Fruit fly (Drosophila melanogaster) whole organism, embryonic: ENCODE measurements around the gene Nsun5.

ENCODE experiments used
- Asciz ChIP-seq: fragments of 200-800 bp; sonication (Bioruptor generic); optimal IDR thresholded peaks from 2 replicates; lab custom pipeline; 2017; ENCODE audit warnings: missing biosample characterization, mild to moderate bottlenecking, missing genetic modification characterization, missing genetic modification reagents
- C15 ChIP-seq: fragments of 200-800 bp; sonication (Bioruptor generic); IDR thresholded peaks from 3 replicates; pipeline ENCODE4 v1.3.6; 2022; ENCODE audit warnings: missing biosample characterization, missing genetic modification characterization
- CG10431 ChIP-seq: fragments of 200-800 bp; sonication (Bioruptor generic); optimal IDR thresholded peaks from 3 replicates; lab custom pipeline; 2018; ENCODE audit warnings: missing biosample characterization, mild to moderate bottlenecking, missing genetic modification characterization
- CG11398 ChIP-seq: fragments of 200-800 bp; sonication (Bioruptor generic); optimal IDR thresholded peaks from 2 replicates; lab custom pipeline; 2016; ENCODE audit warnings: missing biosample characterization, missing genetic modification characterization
- CG11504 ChIP-seq: fragments of 200-800 bp; sonication (Bioruptor generic); optimal IDR thresholded peaks from 3 replicates; lab custom pipeline; 2019; ENCODE audit warnings: missing biosample characterization, mild to moderate bottlenecking, missing genetic modification characterization, moderate library complexity
- CG15073 ChIP-seq: fragments of 200-800 bp; sonication (Bioruptor generic); optimal IDR thresholded peaks from 2 replicates; lab custom pipeline; 2016; ENCODE audit warnings: missing biosample characterization, missing genetic modification characterization
- CG15269 ChIP-seq: fragments of 200-800 bp; sonication (Bioruptor generic); optimal IDR thresholded peaks from 2 replicates; lab custom pipeline; 2018; ENCODE audit warnings: missing biosample characterization, mild to moderate bottlenecking, missing genetic modification characterization, moderate library complexity
- CG15601 ChIP-seq: fragments of 200-800 bp; sonication (Bioruptor generic); optimal IDR thresholded peaks from 3 replicates; lab custom pipeline; 2019; ENCODE audit warnings: missing biosample characterization, mild to moderate bottlenecking, missing genetic modification characterization, moderate library complexity
- CG17359 ChIP-seq: fragments of 200-800 bp; sonication (Bioruptor generic); optimal IDR thresholded peaks from 3 replicates; lab custom pipeline; 2018; ENCODE audit warnings: missing biosample characterization, mild to moderate bottlenecking, missing genetic modification characterization, moderate library complexity
- CG17361 ChIP-seq: fragments of 200-800 bp; sonication (Bioruptor generic); IDR thresholded peaks from 3 replicates; pipeline ENCODE4 v1.3.6; 2022; ENCODE audit warnings: missing biosample characterization, missing genetic modification characterization
- CG17385 ChIP-seq: fragments of 200-800 bp; sonication (Bioruptor generic); optimal IDR thresholded peaks from 3 replicates; lab custom pipeline; 2018; ENCODE audit warnings: missing biosample characterization, mild to moderate bottlenecking, missing genetic modification characterization
- CG17612 ChIP-seq: fragments of 200-800 bp; sonication (Bioruptor generic); IDR thresholded peaks from 2 replicates; pipeline ENCODE4 v1.3.6; 2022; ENCODE audit warnings: missing biosample characterization, missing genetic modification characterization
- CG1832 ChIP-seq: fragments of 200-800 bp; sonication (Bioruptor generic); optimal IDR thresholded peaks from 2 replicates; lab custom pipeline; 2017; ENCODE audit warnings: missing biosample characterization, mild to moderate bottlenecking, missing genetic modification characterization, inconsistent platforms
- CG18619 ChIP-seq: fragments of 200-800 bp; sonication (Bioruptor generic); optimal IDR thresholded peaks from 3 replicates; lab custom pipeline; 2017; ENCODE audit warnings: missing biosample characterization, mild to moderate bottlenecking, missing genetic modification characterization
- CG2202 ChIP-seq: fragments of 200-800 bp; sonication (Bioruptor generic); optimal IDR thresholded peaks from 2 replicates; lab custom pipeline; 2018; ENCODE audit warnings: missing biosample characterization, mild to moderate bottlenecking, missing genetic modification characterization
- CG30431 ChIP-seq: fragments of 200-800 bp; sonication (Bioruptor generic); optimal IDR thresholded peaks from 2 replicates; lab custom pipeline; 2017; ENCODE audit warnings: missing biosample characterization, missing genetic modification characterization
- CG3281 ChIP-seq: fragments of 200-800 bp; sonication (Bioruptor generic); optimal IDR thresholded peaks from 3 replicates; lab custom pipeline; 2017; ENCODE audit warnings: missing biosample characterization, mild to moderate bottlenecking, missing genetic modification characterization
- CG34224 ChIP-seq: fragments of 200-800 bp; sonication (Bioruptor generic); IDR thresholded peaks from 3 replicates; pipeline ENCODE4 v1.3.6; 2022; ENCODE audit warnings: missing biosample characterization, missing genetic modification characterization; ENCODE audit not compliant: partially characterized antibody
- CG4282 ChIP-seq: fragments of 200-800 bp; sonication (Bioruptor generic); optimal IDR thresholded peaks from 2 replicates; lab custom pipeline; 2016; ENCODE audit warnings: missing biosample characterization, missing genetic modification characterization
- CG43689 ChIP-seq: fragments of 200-800 bp; sonication (Bioruptor generic); IDR thresholded peaks from 2 replicates; pipeline ENCODE4 v1.3.6; 2022; ENCODE audit warnings: missing biosample characterization, missing genetic modification characterization
- CG4730 ChIP-seq: fragments of 200-800 bp; sonication (Bioruptor generic); IDR thresholded peaks from 2 replicates; pipeline ENCODE4 v1.3.6; 2022; ENCODE audit warnings: missing biosample characterization, missing genetic modification characterization
- CG4854 ChIP-seq: fragments of 200-800 bp; sonication (Bioruptor generic); optimal IDR thresholded peaks from 2 replicates; lab custom pipeline; 2016; ENCODE audit warnings: missing biosample characterization, missing genetic modification characterization, inconsistent platforms
- CG9797 ChIP-seq: fragments of 200-800 bp; sonication (Bioruptor generic); optimal IDR thresholded peaks from 3 replicates; lab custom pipeline; 2018; ENCODE audit warnings: missing biosample characterization, mild to moderate bottlenecking, missing genetic modification characterization
- CrebB ChIP-seq: fragments of 200-800 bp; sonication (Bioruptor generic); optimal IDR thresholded peaks from 3 replicates; lab custom pipeline; 2018; ENCODE audit warnings: missing biosample characterization, mild to moderate bottlenecking, missing genetic modification characterization
- Deaf1 ChIP-seq: fragments of 200-800 bp; optimal IDR thresholded peaks from 3 replicates; lab custom pipeline; 2019; ENCODE audit warnings: missing biosample characterization, mild to moderate bottlenecking, missing genetic modification characterization, moderate library complexity
- Hand ChIP-seq: fragments of 200-800 bp; sonication (Bioruptor generic); optimal IDR thresholded peaks from 2 replicates; lab custom pipeline; 2017; ENCODE audit warnings: mild to moderate bottlenecking, missing biosample characterization, missing genetic modification reagents, missing genetic modification characterization
- Myb ChIP-seq: fragments of 200-800 bp; sonication (Bioruptor generic); optimal IDR thresholded peaks from 2 replicates; lab custom pipeline; 2016; ENCODE audit warnings: missing biosample characterization, missing genetic modification characterization
- Oaz ChIP-seq: fragments of 200-800 bp; sonication (Bioruptor generic); IDR thresholded peaks from 2 replicates; pipeline ENCODE4 v1.3.6; 2022; ENCODE audit warnings: missing biosample characterization, missing genetic modification characterization
- Ssrp ChIP-seq: fragments of 200-800 bp; sonication (Bioruptor generic); optimal IDR thresholded peaks from 2 replicates; lab custom pipeline; 2018; ENCODE audit warnings: missing biosample characterization, mild to moderate bottlenecking, missing genetic modification characterization, moderate library complexity
- Taf1 ChIP-seq: fragments of 200-800 bp; sonication (Bioruptor generic); IDR thresholded peaks from 2 replicates; pipeline ENCODE4 v1.3.6; 2022; ENCODE audit warnings: missing biosample characterization, missing genetic modification characterization
- aop ChIP-seq: fragments of 200-800 bp; sonication (Bioruptor generic); IDR thresholded peaks from 2 replicates; pipeline ENCODE4 v1.3.6; 2022; ENCODE audit warnings: missing biosample characterization, missing genetic modification characterization
- ap ChIP-seq: fragments of 200-800 bp; sonication (Bioruptor generic); IDR thresholded peaks from 2 replicates; pipeline ENCODE4 v1.3.6; 2022; ENCODE audit warnings: missing biosample characterization, missing genetic modification characterization
- ash1 ChIP-seq: fragments of 200-800 bp; sonication (Bioruptor generic); optimal IDR thresholded peaks from 2 replicates; lab custom pipeline; 2018; ENCODE audit warnings: missing biosample characterization, mild to moderate bottlenecking, missing genetic modification characterization
- bowl ChIP-seq: fragments of 200-800 bp; sonication (Bioruptor generic); IDR thresholded peaks from 2 replicates; pipeline ENCODE4 v1.3.6; 2022; ENCODE audit warnings: missing biosample characterization, missing genetic modification characterization
- fd3F ChIP-seq: fragments of 200-800 bp; sonication (Bioruptor generic); optimal IDR thresholded peaks from 2 replicates; lab custom pipeline; 2018; ENCODE audit warnings: missing biosample characterization, mild to moderate bottlenecking, missing genetic modification characterization, moderate library complexity
- gem ChIP-seq: fragments of 200-800 bp; sonication (Bioruptor generic); optimal IDR thresholded peaks from 2 replicates; lab custom pipeline; 2019; ENCODE audit warnings: missing biosample characterization, mild to moderate bottlenecking, missing genetic modification characterization, moderate library complexity
- gfzf ChIP-seq: fragments of 200-800 bp; sonication (Bioruptor generic); optimal IDR thresholded peaks from 2 replicates; lab custom pipeline; 2016; ENCODE audit warnings: missing biosample characterization, mild to moderate bottlenecking, missing genetic modification characterization, moderate library complexity
- grn ChIP-seq: fragments of 200-800 bp; sonication (Bioruptor generic); optimal IDR thresholded peaks from 3 replicates; lab custom pipeline; 2017; ENCODE audit warnings: missing biosample characterization, missing genetic modification characterization
- jigr1 ChIP-seq: fragments of 200-800 bp; sonication (Bioruptor generic); IDR thresholded peaks from 3 replicates; pipeline ENCODE4 v1.3.6; 2022; ENCODE audit warnings: missing biosample characterization, missing genetic modification characterization
- jumu ChIP-seq: fragments of 200-800 bp; sonication (Bioruptor generic); optimal IDR thresholded peaks from 3 replicates; lab custom pipeline; 2016; ENCODE audit warnings: missing biosample characterization, missing genetic modification characterization
- ken ChIP-seq: fragments of 200-800 bp; sonication (Bioruptor generic); IDR thresholded peaks from 3 replicates; pipeline ENCODE4 v1.3.6; 2022; ENCODE audit warnings: missing biosample characterization, missing genetic modification characterization
- lab ChIP-seq: fragments of 200-800 bp; sonication (Bioruptor generic); optimal IDR thresholded peaks from 3 replicates; lab custom pipeline; 2017; ENCODE audit warnings: missing biosample characterization, missing genetic modification characterization, mild to moderate bottlenecking, moderate library complexity, missing genetic modification reagents
- lov ChIP-seq, 2 experiments: fragments of 200-800 bp in 1 of 2; fragments of >200 bp in 1 of 2; sonication (Bioruptor generic) in 1 of 2; IDR thresholded peaks in 1 of 2; optimal IDR thresholded peaks in 1 of 2; 2 replicates in 1 of 2; 3 replicates in 1 of 2; pipeline versions ENCODE4 v1.3.6 to Lab custom; 2017 to 2022; ENCODE audit warnings: missing biosample characterization in 1 of 2, missing genetic modification characterization in 1 of 2
- odd ChIP-seq: fragments of 200-800 bp; sonication (Bioruptor generic); optimal IDR thresholded peaks from 2 replicates; lab custom pipeline; 2017; ENCODE audit warnings: missing biosample characterization, mild to moderate bottlenecking, missing genetic modification characterization
- otp ChIP-seq: fragments of 200-800 bp; sonication (Bioruptor generic); IDR thresholded peaks from 3 replicates; pipeline ENCODE4, ENCODE4 v1.3.6; 2022; ENCODE audit warnings: missing biosample characterization, missing genetic modification characterization
- ro ChIP-seq: fragments of 200-800 bp; sonication (Bioruptor generic); IDR thresholded peaks from 2 replicates; pipeline ENCODE4 v1.3.6; 2022; ENCODE audit warnings: missing biosample characterization, missing genetic modification characterization
- schlank ChIP-seq: fragments of 200-800 bp; sonication (Bioruptor generic); optimal IDR thresholded peaks from 2 replicates; lab custom pipeline; 2018; ENCODE audit warnings: missing biosample characterization, mild to moderate bottlenecking, missing genetic modification characterization
- tin ChIP-seq: fragments of 200-800 bp; sonication (Bioruptor generic); optimal IDR thresholded peaks from 3 replicates; lab custom pipeline; 2016; ENCODE audit warnings: missing biosample characterization, missing genetic modification characterization
- tio ChIP-seq: fragments of 200-800 bp; sonication (Bioruptor generic); optimal IDR thresholded peaks from 2 replicates; lab custom pipeline; 2017; ENCODE audit warnings: missing biosample characterization, missing genetic modification characterization, inconsistent platforms
- tx ChIP-seq: fragments of 200-800 bp; sonication (Bioruptor generic); optimal IDR thresholded peaks from 2 replicates; lab custom pipeline; 2016; ENCODE audit warnings: missing biosample characterization, missing genetic modification characterization
- unc-4 ChIP-seq: fragments of 200-800 bp; sonication (Bioruptor generic); IDR thresholded peaks from 2 replicates; pipeline ENCODE4 v1.3.6; 2022; ENCODE audit warnings: missing biosample characterization, missing genetic modification characterization; ENCODE audit not compliant: partially characterized antibody

Nsun5 gene

dm6 chr3R:19153502-19153983 is 8.6 kb downstream of the Nsun5 start, which contains the start of gene CG5835:
TSS of gene CG5835 (minus strand) at chr3R:19153686.
- TF ChIP-seq CG17359 (tag; lab: Kevin White, UChicago) (peak; percentile 27), fd3F (no peak), gfzf (no peak), CG9797 (no peak), tio (GFP tag; lab: Kevin White, UChicago) (no peak), Asciz (GFP tag; lab: Kevin White, UChicago) (no peak), Deaf1 (tag; lab: Kevin White, UChicago) (peak; percentile 72), jigr1 (GFP tag; lab: Robert Waterston, UW) (no peak), CG11504 (tag; lab: Kevin White, UChicago) (peak; percentile 12), grn (GFP tag; lab: Kevin White, UChicago) (peak; percentile 15), CG43689 (peak; percentile 13; the same call in 1 of the 2 replicates), CG1832 (GFP tag; lab: Kevin White, UChicago) (no peak), CG30431 (GFP tag; lab: Kevin White, UChicago) (no peak), CG17361 (no peak), CG4282 (GFP tag; lab: Kevin White, UChicago) (no peak), ap (GFP tag; lab: Robert Waterston, UW) (no peak), odd (GFP tag; lab: Kevin White, UChicago) (peak; percentile 11), CG15269 (tag; lab: Kevin White, UChicago) (peak; percentile 37), ash1 (peak; percentile 16), ro (no peak), C15 (no peak), Myb (GFP tag; lab: Kevin White, UChicago) (no peak), otp (GFP tag; lab: Robert Waterston, UW) (no peak; the same call in 2 of the 3 replicates), CG2202 (tag; lab: Kevin White, UChicago) (no peak), CG15601 (tag; lab: Kevin White, UChicago) (no peak), unc-4 (GFP tag; lab: Robert Waterston, UW) (0 out of 2 replicates have a peak, but pooled peaks have one; percentile 33), tx (GFP tag; lab: Kevin White, UChicago) (no peak), lab (GFP tag; lab: Kevin White, UChicago) (peak; percentile 76), CG18619 (GFP tag; lab: Kevin White, UChicago) (no peak), schlank (tag; lab: Kevin White, UChicago) (no peak), CG11398 (GFP tag; lab: Kevin White, UChicago) (no peak), CG17385 (GFP tag; lab: Kevin White, UChicago) (peak; percentile 15), Taf1 (GFP tag; lab: Robert Waterston, UW) (no peak; the same call in 1 of the 2 replicates), CrebB (tag; lab: Kevin White, UChicago) (peak; percentile 26), CG17612 (GFP tag; lab: Robert Waterston, UW) (no peak), gem (tag; lab: Kevin White, UChicago) (peak; percentile 26), lov (optimal IDR thresholded peaks at IDR 0.05; lab: Kevin White, UChicago) (no peak), lov (GFP tag; IDR thresholded peaks at IDR 0.05; lab: Robert Waterston, UW) (no peak), Oaz (no peak), CG4854 (GFP tag; lab: Kevin White, UChicago) (no peak), jumu (GFP tag; lab: Kevin White, UChicago) (no peak), CG4730 (GFP tag; lab: Robert Waterston, UW) (no peak), CG15073 (GFP tag; lab: Kevin White, UChicago) (no peak), bowl (GFP tag; lab: Robert Waterston, UW) (no peak), tin (GFP tag; lab: Kevin White, UChicago) (no peak), Ssrp (tag; lab: Kevin White, UChicago) (no peak), CG3281 (GFP tag; lab: Kevin White, UChicago) (no peak), ken (GFP tag; lab: Robert Waterston, UW) (no peak), CG34224 (GFP tag; lab: Robert Waterston, UW) (no peak), Hand (GFP tag; lab: Kevin White, UChicago) (no peak), CG10431 (GFP tag; lab: Kevin White, UChicago) (no peak), aop (no peak)
